Worm (Caenorhabditis elegans) whole organism, late embryonic: ENCODE data around the gene ist-1.

Experiments
- F13H6.1 ChIP-seq: sonication (generic microtip); optimal IDR thresholded peaks from 2 replicates; lab custom pipeline; 2016; ENCODE audit warnings: missing genetic modification characterization, missing compliant biosample characterization
- K09A11.1 ChIP-seq: sonication (generic microtip); optimal IDR thresholded peaks from 2 replicates; lab custom pipeline; 2017; ENCODE audit warnings: antibody characterized with exemption, mild to moderate bottlenecking, missing genetic modification characterization, missing compliant biosample characterization; ENCODE audit not compliant: insufficient read depth
- Y22D7AL.16 ChIP-seq: sonication (generic microtip); optimal IDR thresholded peaks from 2 replicates; lab custom pipeline; 2016; ENCODE audit warnings: missing genetic modification characterization, missing compliant biosample characterization
- ceh-14 ChIP-seq: sonication (generic microtip); optimal IDR thresholded peaks from 2 replicates; lab custom pipeline; 2016; ENCODE audit warnings: missing genotype, missing genetic modification characterization, missing compliant biosample characterization
- ceh-18 ChIP-seq: sonication (generic microtip); optimal IDR thresholded peaks from 2 replicates; lab custom pipeline; 2016; ENCODE audit warnings: missing genetic modification characterization, missing compliant biosample characterization
- ceh-19 ChIP-seq: fragments of 200-800 bp; sonication (Bioruptor generic); optimal IDR thresholded peaks from 2 replicates; lab custom pipeline; 2018; ENCODE audit warnings: mild to moderate bottlenecking, missing genetic modification characterization, missing compliant biosample characterization
- ceh-22 ChIP-seq: sonication (generic microtip); optimal IDR thresholded peaks from 2 replicates; lab custom pipeline; 2017; ENCODE audit warnings: missing biosample characterization, missing genetic modification characterization
- ceh-24 ChIP-seq: sonication (generic microtip); optimal IDR thresholded peaks from 2 replicates; lab custom pipeline; 2016; ENCODE audit warnings: mild to moderate bottlenecking, missing genetic modification characterization, missing compliant biosample characterization
- ceh-30 ChIP-seq: fragments of 150-350 bp; optimal IDR thresholded peaks from 2 replicates; lab custom pipeline; 2014; ENCODE audit warnings: missing biosample characterization, missing genetic modification characterization
- ceh-31 ChIP-seq: sonication (generic microtip); optimal IDR thresholded peaks from 2 replicates; lab custom pipeline; 2016; ENCODE audit warnings: missing genetic modification characterization, missing compliant biosample characterization
- ceh-34 ChIP-seq: sonication (generic microtip); optimal IDR thresholded peaks from 2 replicates; lab custom pipeline; 2016; ENCODE audit warnings: mild to moderate bottlenecking, missing genetic modification characterization, missing compliant biosample characterization
- ceh-48 ChIP-seq: sonication (generic microtip); optimal IDR thresholded peaks from 2 replicates; lab custom pipeline; 2016; ENCODE audit warnings: missing genetic modification characterization, inconsistent platforms, missing compliant biosample characterization
- ceh-6 ChIP-seq: fragments of 200-800 bp; sonication (Bioruptor generic); optimal IDR thresholded peaks from 2 replicates; lab custom pipeline; 2018; ENCODE audit warnings: mild to moderate bottlenecking, missing genetic modification characterization, missing compliant biosample characterization
- che-1 ChIP-seq: sonication (generic microtip); optimal IDR thresholded peaks from 2 replicates; lab custom pipeline; 2016; ENCODE audit warnings: mild to moderate bottlenecking, missing genetic modification characterization, missing compliant biosample characterization
- dve-1 ChIP-seq: sonication (generic microtip); optimal IDR thresholded peaks from 2 replicates; lab custom pipeline; 2017; ENCODE audit warnings: antibody characterized with exemption, mild to moderate bottlenecking, missing genetic modification characterization, missing compliant biosample characterization
- elt-2 ChIP-seq: sonication (generic microtip); optimal IDR thresholded peaks from 2 replicates; lab custom pipeline; 2016; ENCODE audit warnings: missing genetic modification reagents, missing genetic modification characterization, missing compliant biosample characterization
- elt-4 ChIP-seq: sonication (generic microtip); optimal IDR thresholded peaks from 2 replicates; lab custom pipeline; 2016; ENCODE audit warnings: missing genetic modification characterization, missing compliant biosample characterization
- eyg-1 ChIP-seq: sonication (generic microtip); optimal IDR thresholded peaks from 2 replicates; lab custom pipeline; 2016; ENCODE audit warnings: missing genotype, missing genetic modification characterization, missing compliant biosample characterization
- fax-1 ChIP-seq: sonication (generic microtip); optimal IDR thresholded peaks from 2 replicates; lab custom pipeline; 2016; ENCODE audit warnings: missing genotype, missing genetic modification characterization, missing compliant biosample characterization
- gmeb-2 ChIP-seq: sonication (generic microtip); optimal IDR thresholded peaks from 2 replicates; lab custom pipeline; 2016; ENCODE audit warnings: missing genetic modification characterization, inconsistent platforms, missing compliant biosample characterization
- hlh-13 ChIP-seq: fragments of 200-800 bp; sonication (Bioruptor generic); optimal IDR thresholded peaks from 2 replicates; lab custom pipeline; 2018; ENCODE audit warnings: mild to moderate bottlenecking, missing genetic modification characterization, missing compliant biosample characterization
- hlh-15 ChIP-seq: sonication (generic microtip); optimal IDR thresholded peaks from 2 replicates; lab custom pipeline; 2016; ENCODE audit warnings: missing genetic modification characterization, missing compliant biosample characterization
- hlh-6 ChIP-seq: sonication (generic microtip); optimal IDR thresholded peaks from 2 replicates; lab custom pipeline; 2016; ENCODE audit warnings: missing genotype, missing genetic modification characterization, missing compliant biosample characterization
- hlh-8 ChIP-seq: sonication (generic microtip); optimal IDR thresholded peaks from 2 replicates; lab custom pipeline; 2016; ENCODE audit warnings: missing genotype, missing genetic modification characterization, missing compliant biosample characterization
- lim-6 ChIP-seq: sonication (generic microtip); optimal IDR thresholded peaks from 2 replicates; lab custom pipeline; 2016; ENCODE audit warnings: missing genetic modification characterization, missing compliant biosample characterization
- mec-3 ChIP-seq: sonication (generic microtip); optimal IDR thresholded peaks from 2 replicates; lab custom pipeline; 2016; ENCODE audit warnings: borderline replicate concordance, missing genetic modification characterization, missing compliant biosample characterization
- nfya-1 ChIP-seq: sonication (generic microtip); optimal IDR thresholded peaks from 2 replicates; lab custom pipeline; 2017; ENCODE audit warnings: missing genetic modification characterization, mild to moderate bottlenecking, missing compliant biosample characterization, antibody characterized with exemption, moderate library complexity
- nhr-11 ChIP-seq: fragments of 150-350 bp; optimal IDR thresholded peaks from 2 replicates; lab custom pipeline; 2014; ENCODE audit warnings: missing biosample characterization, missing genetic modification characterization
- odd-2 ChIP-seq: sonication (generic microtip); optimal IDR thresholded peaks from 2 replicates; lab custom pipeline; 2017; ENCODE audit warnings: antibody characterized with exemption, mild to moderate bottlenecking, missing genetic modification characterization, missing compliant biosample characterization
- pag-3 ChIP-seq: sonication (generic microtip); optimal IDR thresholded peaks from 2 replicates; lab custom pipeline; 2016; ENCODE audit warnings: missing compliant biosample characterization, missing genetic modification characterization, borderline replicate concordance
- pat-9 ChIP-seq: fragments of 200-800 bp; sonication (Bioruptor generic); optimal IDR thresholded peaks from 2 replicates; lab custom pipeline; 2018; ENCODE audit warnings: mild to moderate bottlenecking, missing genetic modification characterization, moderate library complexity, missing compliant biosample characterization
- pax-1 ChIP-seq: fragments of 150-350 bp; optimal IDR thresholded peaks from 2 replicates; lab custom pipeline; 2014; ENCODE audit warnings: missing biosample characterization, missing genetic modification characterization
- pha-4 ChIP-seq: fragments of 150-350 bp; optimal IDR thresholded peaks from 2 replicates; lab custom pipeline; 2018; ENCODE audit warnings: missing biosample characterization, missing genetic modification reagents, missing genetic modification characterization
- pqm-1 ChIP-seq: sonication (generic microtip); optimal IDR thresholded peaks from 2 replicates; lab custom pipeline; 2016; ENCODE audit warnings: missing genetic modification characterization, missing compliant biosample characterization
- rnt-1 ChIP-seq: sonication (generic microtip); optimal IDR thresholded peaks from 2 replicates; lab custom pipeline; 2016; ENCODE audit warnings: missing genetic modification characterization, missing compliant biosample characterization
- sdc-2 ChIP-seq: sonication (generic microtip); optimal IDR thresholded peaks from 2 replicates; lab custom pipeline; 2016; ENCODE audit warnings: missing genotype, missing genetic modification characterization, missing compliant biosample characterization
- sox-2 ChIP-seq: fragments of 200-800 bp; sonication (Bioruptor generic); IDR thresholded peaks from 2 replicates; pipeline ENCODE4 v1.3.6; 2022; ENCODE audit warnings: missing genetic modification reagents, missing genetic modification characterization, missing compliant biosample characterization
- sox-4 ChIP-seq: sonication (generic microtip); optimal IDR thresholded peaks from 2 replicates; lab custom pipeline; 2017; ENCODE audit warnings: mild to moderate bottlenecking, missing genetic modification characterization, inconsistent platforms, missing compliant biosample characterization
- unc-55 ChIP-seq: sonication (generic microtip); optimal IDR thresholded peaks from 2 replicates; lab custom pipeline; 2017; ENCODE audit warnings: missing biosample characterization, missing genetic modification reagents, missing genetic modification characterization
- zip-5 ChIP-seq: sonication (generic microtip); optimal IDR thresholded peaks from 2 replicates; lab custom pipeline; 2016; ENCODE audit warnings: missing genetic modification characterization, missing compliant biosample characterization

The ist-1 gene

ce11 chrX:7131206-7131605 is 4.8 kb downstream of the ist-1 start:
- no peak for TF ChIP-seq rnt-1 (tag; lab: Kevin White, UChicago)
- TF ChIP-seq pat-9 (tag; lab: Kevin White, UChicago), result no peak
- TF ChIP-seq pag-3 (tag; lab: Kevin White, UChicago), result no peak
- no peak for TF ChIP-seq elt-2

DNA sequence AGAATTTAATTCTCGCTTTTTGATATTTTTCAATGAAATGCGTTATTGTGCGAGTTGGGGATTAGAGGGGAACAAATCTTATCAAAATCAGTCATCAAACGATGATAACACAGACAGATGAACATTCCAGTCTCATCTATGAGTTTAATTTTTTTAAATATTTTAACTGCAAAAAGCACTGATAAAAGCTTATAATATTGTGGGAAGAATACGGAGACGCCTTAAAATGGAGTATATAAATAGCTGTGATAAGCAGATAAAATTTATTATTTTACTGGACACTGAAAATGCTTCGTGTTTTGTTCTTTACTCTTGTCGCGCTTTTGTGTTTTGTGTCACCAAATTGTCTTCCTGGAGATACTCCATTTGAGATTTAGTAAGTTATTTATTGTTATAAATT is 13.2 kb downstream of the ist-1 start, which contains the start of gene clec-86:
TSS of gene clec-86 (plus strand) at position 262 of the 400 bp plus-strand sequence.
- no peak for TF ChIP-seq nhr-11 (tag; lab: Kevin White, UChicago)
- no peak for TF ChIP-seq rnt-1 (tag; lab: Kevin White, UChicago)
- TF ChIP-seq elt-2, result peak; percentile 53
- TF ChIP-seq dve-1, result peak; percentile 3
- TF ChIP-seq pqm-1 (tag; lab: Kevin White, UChicago), result peak; percentile 23

DNA sequence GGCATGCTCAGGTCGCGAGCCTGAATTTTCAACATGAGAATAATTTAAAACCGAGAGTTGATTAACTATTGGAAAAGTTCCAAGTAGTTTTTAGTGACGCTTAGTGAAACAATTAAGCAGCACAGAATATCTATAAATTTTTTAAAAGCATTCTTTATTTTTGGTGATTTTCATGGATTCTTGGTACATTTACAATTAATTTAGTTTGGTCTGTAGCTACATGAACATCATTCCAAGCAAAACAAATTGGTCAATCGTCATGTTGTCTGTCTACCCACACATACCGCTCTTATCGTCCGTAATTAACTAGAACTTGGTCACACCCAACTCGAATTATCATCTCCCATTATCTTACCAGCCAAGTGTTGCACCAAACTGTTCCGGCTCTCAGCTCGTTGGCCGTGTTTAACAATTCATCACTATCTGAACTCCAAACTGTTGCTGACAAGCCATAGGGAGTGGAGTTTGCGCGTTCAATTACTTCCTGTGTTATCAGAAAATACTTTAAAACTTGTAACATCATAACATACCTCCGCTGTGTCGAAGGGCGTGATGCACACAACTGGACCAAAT is 14.3 kb downstream of the ist-1 start:
- no peak for TF ChIP-seq nfya-1 (tag; lab: Kevin White, UChicago)
- TF ChIP-seq zip-5 (tag; lab: Kevin White, UChicago), result no peak
- peak; percentile 54 for TF ChIP-seq elt-2

DNA sequence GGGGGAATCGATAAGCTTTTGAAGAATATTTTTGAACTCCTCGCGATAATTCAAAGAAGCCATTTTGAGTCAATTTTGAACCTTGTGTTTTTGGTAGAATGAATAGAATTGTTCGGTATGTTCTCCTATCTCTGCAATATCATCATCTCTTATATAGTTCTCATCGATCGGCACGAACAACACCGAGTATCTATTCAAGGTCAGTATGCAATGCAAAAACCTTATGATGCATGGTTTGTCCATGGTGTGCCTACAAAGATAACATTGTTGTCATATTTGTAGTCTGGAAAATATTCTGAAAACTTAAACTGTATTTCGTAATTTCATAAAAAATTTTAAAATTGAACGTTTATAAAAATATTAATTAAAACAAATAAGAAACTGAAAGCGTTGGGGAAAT is 17.1 kb downstream of the ist-1 start, which contains the start of gene alh-10:
TSS of gene alh-10 (minus strand) at position 127 of the 400 bp plus-strand sequence.
- TF ChIP-seq elt-2 (peak; percentile 27), ceh-30 (no peak)

- TF ChIP-seq hlh-6 (tag; lab: Kevin White, UChicago) (no peak), fax-1 (tag; lab: Kevin White, UChicago) (no peak), ceh-22 (no peak), hlh-15 (no peak), odd-2 (tag; lab: Kevin White, UChicago) (no peak), K09A11.1 (tag; lab: Kevin White, UChicago) (no peak), ceh-34 (tag; lab: Kevin White, UChicago) (no peak), sdc-2 (tag; lab: Kevin White, UChicago) (no peak), Y22D7AL.16 (tag; lab: Kevin White, UChicago) (no peak), gmeb-2 (no peak), hlh-13 (GFP tag; lab: Kevin White, UChicago) (no peak), F13H6.1 (tag; lab: Kevin White, UChicago) (no peak), pha-4 (tag; lab: Kevin White, UChicago) (no peak), unc-55 (GFP tag; lab: Kevin White, UChicago) (no peak), eyg-1 (tag; lab: Kevin White, UChicago) (no peak), elt-2 (no peak), lim-6 (tag; lab: Kevin White, UChicago) (no peak)
Measured at ce11 chrX:7149670-7150069, 23.2 kb downstream of the ist-1 start.

DNA sequence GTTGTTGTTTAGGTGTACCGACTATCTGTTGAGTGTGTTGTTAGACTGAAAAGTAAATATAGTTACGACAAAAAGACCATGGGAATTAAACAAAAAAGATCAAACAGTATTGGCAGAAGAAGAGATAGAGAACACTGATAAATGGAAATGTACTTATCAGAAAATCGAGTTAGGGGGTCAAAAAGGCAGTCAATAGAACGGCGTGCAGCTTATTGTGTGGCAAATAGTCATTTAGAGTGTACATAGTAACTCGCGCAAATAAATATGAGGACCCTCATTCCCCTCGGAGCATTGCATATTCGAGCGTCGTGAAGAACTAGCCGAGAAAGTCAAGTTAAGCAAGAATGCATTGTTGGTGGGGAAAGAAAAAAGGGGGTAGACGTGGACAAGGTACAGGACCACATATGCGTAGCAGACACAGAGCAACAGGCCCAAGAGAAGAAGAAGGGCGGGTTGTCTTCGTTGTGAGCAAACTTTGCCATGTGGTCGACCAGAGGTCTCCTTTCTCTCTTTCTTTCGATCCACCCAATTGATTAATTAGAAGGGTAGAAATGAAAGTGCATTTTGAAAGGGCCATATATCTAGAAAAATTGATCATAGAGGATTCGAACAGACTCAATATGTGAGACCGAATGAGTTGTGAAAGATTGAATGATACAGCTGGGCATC is 24.9 kb downstream of the ist-1 start, which contains the start of gene lam-2:
TSS of gene lam-2 (minus strand) at position 51 of the 669 bp plus-strand sequence.
- no peak for TF ChIP-seq ceh-19 (GFP tag; lab: Kevin White, UChicago)
- no peak for TF ChIP-seq ceh-48
- no peak for TF ChIP-seq ceh-14
- TF ChIP-seq unc-55 (GFP tag; lab: Kevin White, UChicago), result no peak
- TF ChIP-seq elt-4 (tag; lab: Kevin White, UChicago), result no peak
- peak; percentile 83 for TF ChIP-seq hlh-8 (tag; lab: Kevin White, UChicago)
- TF ChIP-seq elt-2, result peak; percentile 23
- no peak for TF ChIP-seq sox-2
- no peak for TF ChIP-seq ceh-6 (GFP tag; lab: Kevin White, UChicago)
- no peak for TF ChIP-seq nhr-11 (tag; lab: Kevin White, UChicago)
- no peak for TF ChIP-seq hlh-15
- TF ChIP-seq mec-3 (tag; lab: Kevin White, UChicago), result no peak
- TF ChIP-seq ceh-31, result no peak
- TF ChIP-seq ceh-18 (tag; lab: Kevin White, UChicago), result no peak
- TF ChIP-seq lim-6 (tag; lab: Kevin White, UChicago), result no peak
- no peak for TF ChIP-seq ceh-24 (tag; lab: Kevin White, UChicago)
- TF ChIP-seq sox-4, result no peak
- TF ChIP-seq pqm-1 (tag; lab: Kevin White, UChicago), result no peak
- peak; percentile 37 for TF ChIP-seq pax-1 (tag; lab: Kevin White, UChicago)
- no peak for TF ChIP-seq che-1 (tag; lab: Kevin White, UChicago)
